Fruit fly (Drosophila melanogaster): Measurements from ENCODE around the gene Rga.

Gene Rga

dm6 chr3R:5622985-5623630 lies 10.2 kb upstream of the Rga start (continued):
- TF ChIP-seq Ada2b (GFP tag; IDR thresholded peaks at IDR 0.05) (no peak), CG6813 (GFP tag; optimal IDR thresholded peaks at IDR 0.05) (peak; percentile 91), bcd (GFP tag; optimal IDR thresholded peaks at IDR 0.05) (peak; percentile 66), pb (GFP tag; optimal IDR thresholded peaks at IDR 0.05) (peak; percentile 72), Asciz (GFP tag; optimal IDR thresholded peaks at IDR 0.05) (peak; percentile 91), dmrt11E (tag; optimal IDR thresholded peaks at IDR 0.05) (peak; percentile 64), dpn (GFP tag; optimal IDR thresholded peaks at IDR 0.05) (peak; percentile 47 to 72), CG7987 (GFP tag; optimal IDR thresholded peaks at IDR 0.05) (peak; percentile 90), Lpt (GFP tag; optimal IDR thresholded peaks at IDR 0.05) (no peak), caup (GFP tag; optimal IDR thresholded peaks at IDR 0.05; ENCODE audit: severe bottlenecking) (peak; percentile 88), Max (GFP tag; optimal IDR thresholded peaks at IDR 0.05) (peak; percentile 70), CG30431 (GFP tag; optimal IDR thresholded peaks at IDR 0.05) (no peak), ewg (GFP tag; optimal IDR thresholded peaks at IDR 0.05) (peak; percentile 56), CG9817 (tag; optimal IDR thresholded peaks at IDR 0.05) (peak; percentile 42), zen (tag; optimal IDR thresholded peaks at IDR 0.05) (peak; percentile 92), CG17385 (GFP tag; optimal IDR thresholded peaks at IDR 0.05) (peak; percentile 71), CG3281 (GFP tag; optimal IDR thresholded peaks at IDR 0.05) (peak; percentile 78), pho (GFP tag; optimal IDR thresholded peaks at IDR 0.05) (peak; percentile 54), CG4328 (GFP tag; optimal IDR thresholded peaks at IDR 0.05) (peak; percentile 89), Elba2 (GFP tag; optimal IDR thresholded peaks at IDR 0.05) (no peak), trh (GFP tag; optimal IDR thresholded peaks at IDR 0.05) (peak; percentile 37), CG9727 (GFP tag; optimal IDR thresholded peaks at IDR 0.05) (peak; percentile 86), Scr (GFP tag; IDR thresholded peaks at IDR 0.05; ENCODE audit: partially characterized antibody) (no peak), NFAT (GFP tag; IDR thresholded peaks at IDR 0.05) (no peak), H15 (GFP tag; IDR thresholded peaks at IDR 0.05) (no peak), CG4820 (GFP tag; optimal IDR thresholded peaks at IDR 0.05) (peak; percentile 37), fru (optimal IDR thresholded peaks at IDR 0.05) (no peak), CG14667 (GFP tag; IDR thresholded peaks at IDR 0.05) (no peak), CG13424 (tag; optimal IDR thresholded peaks at IDR 0.05) (peak; percentile 72), CG17912 (GFP tag; optimal IDR thresholded peaks at IDR 0.05) (peak; percentile 83), gcm2 (GFP tag; optimal IDR thresholded peaks at IDR 0.05) (peak; percentile 25), maf-S (GFP tag; optimal IDR thresholded peaks at IDR 0.05) (peak; percentile 34), ase (GFP tag; IDR thresholded peaks at IDR 0.05) (no peak), fd102C (GFP tag; optimal IDR thresholded peaks at IDR 0.05) (peak; percentile 83), lab (GFP tag; optimal IDR thresholded peaks at IDR 0.05) (peak; percentile 92), zfh2 (GFP tag; optimal IDR thresholded peaks at IDR 0.05) (no peak), CG12659 (GFP tag; optimal IDR thresholded peaks at IDR 0.05) (peak; percentile 70), CG8281 (tag; optimal IDR thresholded peaks at IDR 0.05) (peak; percentile 64)

- TF ChIP-seq CG6765 (GFP tag; optimal IDR thresholded peaks at IDR 0.05) (no peak), Blimp-1 (GFP tag; optimal IDR thresholded peaks at IDR 0.05) (no peak), rib (GFP tag; IDR thresholded peaks at IDR 0.05) (0 out of 2 replicates have a peak, but pooled peaks have one; percentile 41), CG42726 (GFP tag; IDR thresholded peaks at IDR 0.05; ENCODE audit: partially characterized antibody) (0 out of 2 replicates have a peak, but pooled peaks have one; percentile 0), CG2199 (GFP tag; IDR thresholded peaks at IDR 0.05) (0 out of 3 replicates have a peak, but pooled peaks have one; percentile 32)
These were observed 9.5 kb upstream of the Rga start for dm6 chr3R:5622406-5622752.

Data from whole organism, embryonic.